1 fruit fly cellular context compared by ENCODE assay signal in genomic region chr3R:21339006-21339420, dm6.
A peak's percentile ranks its signal among the peaks of the same experiment; 100 is the strongest.
TF ChIP-seq lines count a peak whose summit lies in the region.

No protein-coding gene starts in this region.

TF ChIP-seq in whole organism, embryonic, 481 proteins besides CTCF, POLR2A, EP300 and RAD21 (continued from another document and continues in another):
- TF ChIP-seq Bgb (GFP tag; IDR thresholded peaks at IDR 0.05; lab: Robert Waterston, UW; ENCODE audit: partially characterized antibody) (no peak), PHDP (tag; optimal IDR thresholded peaks at IDR 0.05; lab: Kevin White, UChicago) (peak; percentile 68), cwo (GFP tag; optimal IDR thresholded peaks at IDR 0.05; lab: Kevin White, UChicago) (peak; percentile 47), lov (optimal IDR thresholded peaks at IDR 0.05; lab: Kevin White, UChicago) (no peak), lov (GFP tag; IDR thresholded peaks at IDR 0.05; lab: Robert Waterston, UW) (no peak), Abd-B (GFP tag; optimal IDR thresholded peaks at IDR 0.05; lab: Kevin White, UChicago) (peak; percentile 50), wdn (GFP tag; IDR thresholded peaks at IDR 0.05; lab: Robert Waterston, UW) (no peak), CG10147 (GFP tag; optimal IDR thresholded peaks at IDR 0.05; lab: Kevin White, UChicago) (peak; percentile 49), ara (GFP tag; IDR thresholded peaks at IDR 0.05; lab: Robert Waterston, UW) (no peak), HmgD (GFP tag; optimal IDR thresholded peaks at IDR 0.05; lab: Kevin White, UChicago) (no peak), H2.0 (GFP tag; IDR thresholded peaks at IDR 0.05; lab: Robert Waterston, UW) (no peak), E2f1 (GFP tag; IDR thresholded peaks at IDR 0.05; lab: Robert Waterston, UW) (no peak; the same call in 1 of the 2 replicates), CG13123 (GFP tag; optimal IDR thresholded peaks at IDR 0.05; lab: Kevin White, UChicago) (no peak), h (optimal IDR thresholded peaks at IDR 0.05; lab: Kevin White, UChicago) (no peak), CG1233 (GFP tag; optimal IDR thresholded peaks at IDR 0.05; lab: Kevin White, UChicago) (peak; percentile 35), CG10462 (GFP tag; optimal IDR thresholded peaks at IDR 0.05; lab: Kevin White, UChicago) (no peak), Antp (GFP tag; optimal IDR thresholded peaks at IDR 0.05; lab: Kevin White, UChicago) (no peak), CG9727 (GFP tag; optimal IDR thresholded peaks at IDR 0.05; lab: Kevin White, UChicago) (peak; percentile 80), pros (GFP tag; optimal IDR thresholded peaks at IDR 0.05; lab: Kevin White, UChicago) (no peak), pho (GFP tag; optimal IDR thresholded peaks at IDR 0.05; lab: Kevin White, UChicago) (peak; percentile 26), ro (GFP tag; IDR thresholded peaks at IDR 0.05; lab: Robert Waterston, UW) (no peak), Dref (GFP tag; IDR thresholded peaks at IDR 0.05; lab: Robert Waterston, UW) (no peak), nmo (GFP tag; optimal IDR thresholded peaks at IDR 0.05; lab: Kevin White, UChicago) (peak; percentile 76), CG12236 (GFP tag; optimal IDR thresholded peaks at IDR 0.05; lab: Kevin White, UChicago) (no peak), CG3838 (GFP tag; optimal IDR thresholded peaks at IDR 0.05; lab: Kevin White, UChicago) (no peak), CG15514 (GFP tag; optimal IDR thresholded peaks at IDR 0.05; lab: Kevin White, UChicago) (no peak), Hmr (GFP tag; optimal IDR thresholded peaks at IDR 0.05; lab: Kevin White, UChicago) (peak; percentile 68), CG2120 (GFP tag; optimal IDR thresholded peaks at IDR 0.05; lab: Kevin White, UChicago) (peak; percentile 74), CG14014 (GFP tag; IDR thresholded peaks at IDR 0.05; lab: Robert Waterston, UW) (no peak), org-1 (GFP tag; optimal IDR thresholded peaks at IDR 0.05; lab: Kevin White, UChicago) (peak; percentile 53), crc (GFP tag; optimal IDR thresholded peaks at IDR 0.05; lab: Kevin White, UChicago) (no peak), D19B (GFP tag; optimal IDR thresholded peaks at IDR 0.05; lab: Kevin White, UChicago) (no peak), jumu (GFP tag; optimal IDR thresholded peaks at IDR 0.05; lab: Kevin White, UChicago) (no peak), CG7928 (GFP tag; optimal IDR thresholded peaks at IDR 0.05; lab: Kevin White, UChicago) (no peak), CG31388 (GFP tag; optimal IDR thresholded peaks at IDR 0.05; lab: Kevin White, UChicago) (no peak), stc (GFP tag; IDR thresholded peaks at IDR 0.05; lab: Robert Waterston, UW) (0 out of 2 replicates have a peak, but pooled peaks have one; percentile 28), fd102C (GFP tag; optimal IDR thresholded peaks at IDR 0.05; lab: Kevin White, UChicago) (no peak), CkIIα-i1 (GFP tag; IDR thresholded peaks at IDR 0.05; lab: Robert Waterston, UW) (no peak), dpn (GFP tag; optimal IDR thresholded peaks at IDR 0.05; lab: Kevin White, UChicago) (peak in 1 of 2 experiments; percentile 25), CG14860 (GFP tag; IDR thresholded peaks at IDR 0.05; lab: Robert Waterston, UW; ENCODE audit: partially characterized antibody) (no peak), Sox100B (GFP tag; optimal IDR thresholded peaks at IDR 0.05; lab: Kevin White, UChicago) (peak; percentile 77), sr (GFP tag; IDR thresholded peaks at IDR 0.05; lab: Robert Waterston, UW) (no peak), gcm (GFP tag; optimal IDR thresholded peaks at IDR 0.05; lab: Kevin White, UChicago) (peak; percentile 37), fd64A (GFP tag; optimal IDR thresholded peaks at IDR 0.05; lab: Kevin White, UChicago) (no peak), CG2202 (tag; optimal IDR thresholded peaks at IDR 0.05; lab: Kevin White, UChicago) (no peak), CG12659 (GFP tag; optimal IDR thresholded peaks at IDR 0.05; lab: Kevin White, UChicago) (peak; percentile 61), yki (optimal IDR thresholded peaks at IDR 0.05; lab: Kevin White, UChicago) (no peak), unc-4 (GFP tag; IDR thresholded peaks at IDR 0.05; lab: Robert Waterston, UW; ENCODE audit: partially characterized antibody) (no peak), CoRest (tag; optimal IDR thresholded peaks at IDR 0.05; lab: Kevin White, UChicago) (peak; percentile 79), CG10431 (GFP tag; optimal IDR thresholded peaks at IDR 0.05; lab: Kevin White, UChicago) (no peak), repo (GFP tag; optimal IDR thresholded peaks at IDR 0.05; lab: Kevin White, UChicago) (no peak), CG12219 (GFP tag; optimal IDR thresholded peaks at IDR 0.05; lab: Kevin White, UChicago) (no peak), CG12391 (tag; optimal IDR thresholded peaks at IDR 0.05; lab: Kevin White, UChicago) (peak; percentile 74), Rfx (GFP tag; IDR thresholded peaks at IDR 0.05; lab: Robert Waterston, UW) (no peak), Usf (GFP tag; optimal IDR thresholded peaks at IDR 0.05; lab: Kevin White, UChicago) (no peak), tx (GFP tag; optimal IDR thresholded peaks at IDR 0.05; lab: Kevin White, UChicago) (no peak), CG5245 (GFP tag; optimal IDR thresholded peaks at IDR 0.05; lab: Kevin White, UChicago) (no peak), crp (GFP tag; optimal IDR thresholded peaks at IDR 0.05; lab: Kevin White, UChicago) (no peak), GATAe (GFP tag; conservative IDR thresholded peaks at IDR 0.05; lab: Robert Waterston, UW) (no peak), emc (GFP tag; optimal IDR thresholded peaks at IDR 0.05; lab: Kevin White, UChicago) (no peak), CG4404 (GFP tag; IDR thresholded peaks at IDR 0.05; lab: Robert Waterston, UW) (no peak), CG3281 (GFP tag; optimal IDR thresholded peaks at IDR 0.05; lab: Kevin White, UChicago) (peak; percentile 72), NC2α (GFP tag; optimal IDR thresholded peaks at IDR 0.05; lab: Kevin White, UChicago) (no peak), dan (GFP tag; IDR thresholded peaks at IDR 0.05; lab: Robert Waterston, UW) (no peak), Eip74EF (GFP tag; optimal IDR thresholded peaks at IDR 0.05; lab: Kevin White, UChicago) (peak in 1 of 2 experiments; percentile 57), CG2129 (GFP tag; IDR thresholded peaks at IDR 0.05; lab: Robert Waterston, UW; ENCODE audit: partially characterized antibody) (no peak), salm (tag; optimal IDR thresholded peaks at IDR 0.05; lab: Kevin White, UChicago) (no peak), CG3847 (GFP tag; IDR thresholded peaks at IDR 0.05; lab: Robert Waterston, UW) (peak; percentile 18; the same call in 1 of the 2 replicates), Ssrp (tag; optimal IDR thresholded peaks at IDR 0.05; lab: Kevin White, UChicago) (peak; percentile 77), tgo (GFP tag; IDR thresholded peaks at IDR 0.05; lab: Robert Waterston, UW) (peak; percentile 49; the same call in 2 of the 3 replicates), dmrt99B (tag; optimal IDR thresholded peaks at IDR 0.05; lab: Kevin White, UChicago) (peak; percentile 82), Sry-δ (GFP tag; optimal IDR thresholded peaks at IDR 0.05; lab: Kevin White, UChicago) (no peak), Lhr (GFP tag; optimal IDR thresholded peaks at IDR 0.05; lab: Kevin White, UChicago) (peak; percentile 8), CG3995 (GFP tag; optimal IDR thresholded peaks at IDR 0.05; lab: Kevin White, UChicago) (no peak), unpg (GFP tag; optimal IDR thresholded peaks at IDR 0.05; lab: Kevin White, UChicago) (peak; percentile 59), pzg (GFP tag; optimal IDR thresholded peaks at IDR 0.05; lab: Kevin White, UChicago) (no peak), CG11093 (GFP tag; IDR thresholded peaks at IDR 0.05; lab: Robert Waterston, UW) (no peak), CG18011 (GFP tag; optimal IDR thresholded peaks at IDR 0.05; lab: Kevin White, UChicago) (peak; percentile 26), C15 (GFP tag; IDR thresholded peaks at IDR 0.05; lab: Robert Waterston, UW) (no peak), pan (optimal IDR thresholded peaks at IDR 0.05; lab: Kevin White, UChicago) (no peak), pan (GFP tag; optimal IDR thresholded peaks at IDR 0.05 in 1 of 2, IDR thresholded peaks at IDR 0.05 in 1 of 2) (peak in 1 of 2 experiments; percentile 61), sim (GFP tag; IDR thresholded peaks at IDR 0.05; lab: Robert Waterston, UW) (0 out of 2 replicates have a peak, but pooled peaks have one; percentile 9), gsb (GFP tag; IDR thresholded peaks at IDR 0.05; lab: Robert Waterston, UW) (no peak), cas (GFP tag; IDR thresholded peaks at IDR 0.05; lab: Robert Waterston, UW) (no peak), Oaz (GFP tag; IDR thresholded peaks at IDR 0.05; lab: Robert Waterston, UW) (no peak), CG10654 (GFP tag; optimal IDR thresholded peaks at IDR 0.05; lab: Kevin White, UChicago) (peak; percentile 27), Side (GFP tag; optimal IDR thresholded peaks at IDR 0.05; lab: Kevin White, UChicago) (no peak), CG11696 (GFP tag; IDR thresholded peaks at IDR 0.05; lab: Robert Waterston, UW) (no peak), Hr51 (GFP tag; optimal IDR thresholded peaks at IDR 0.05; lab: Kevin White, UChicago) (peak in 1 of 2 experiments; percentile 78), Atf6 (GFP tag; IDR thresholded peaks at IDR 0.05; lab: Robert Waterston, UW) (peak; percentile 41; the same call in 1 of the 2 replicates), gro (GFP tag; optimal IDR thresholded peaks at IDR 0.05; lab: Kevin White, UChicago) (no peak), sc (optimal IDR thresholded peaks at IDR 0.05; lab: Kevin White, UChicago) (no peak), sc (GFP tag; optimal IDR thresholded peaks at IDR 0.05; lab: Kevin White, UChicago) (peak; percentile 43), dysf (GFP tag; IDR thresholded peaks at IDR 0.05; lab: Robert Waterston, UW) (peak; percentile 67; the same call in 2 of the 3 replicates), HLH54F (GFP tag; optimal IDR thresholded peaks at IDR 0.05; lab: Kevin White, UChicago) (no peak), insv (GFP tag; optimal IDR thresholded peaks at IDR 0.05; lab: Kevin White, UChicago) (no peak), bcd (GFP tag; optimal IDR thresholded peaks at IDR 0.05; lab: Kevin White, UChicago) (peak; percentile 45), H15 (GFP tag; IDR thresholded peaks at IDR 0.05; lab: Robert Waterston, UW) (no peak), Rx (GFP tag; IDR thresholded peaks at IDR 0.05; lab: Robert Waterston, UW) (peak; percentile 11; the same call in 1 of the 2 replicates), Meics (GFP tag; optimal IDR thresholded peaks at IDR 0.05; lab: Kevin White, UChicago) (peak; percentile 79), ind (GFP tag; optimal IDR thresholded peaks at IDR 0.05; lab: Kevin White, UChicago) (peak; percentile 51), Atf-2 (GFP tag; optimal IDR thresholded peaks at IDR 0.05; lab: Kevin White, UChicago) (peak; percentile 20), odd (GFP tag; optimal IDR thresholded peaks at IDR 0.05; lab: Kevin White, UChicago) (peak; percentile 0), Hsf (GFP tag; optimal IDR thresholded peaks at IDR 0.05; lab: Kevin White, UChicago) (peak; percentile 51), ap (GFP tag; IDR thresholded peaks at IDR 0.05; lab: Robert Waterston, UW) (peak; percentile 14; the same call in 1 of the 2 replicates), usp (GFP tag; optimal IDR thresholded peaks at IDR 0.05; lab: Kevin White, UChicago) (no peak), Dek (tag; optimal IDR thresholded peaks at IDR 0.05; lab: Kevin White, UChicago) (peak; percentile 20), nau (GFP tag; optimal IDR thresholded peaks at IDR 0.05; lab: Kevin White, UChicago) (peak; percentile 53), CG33213 (GFP tag; optimal IDR thresholded peaks at IDR 0.05; lab: Kevin White, UChicago) (no peak), mirr (GFP tag; optimal IDR thresholded peaks at IDR 0.05; lab: Kevin White, UChicago) (no peak), dm (GFP tag; optimal IDR thresholded peaks at IDR 0.05; lab: Kevin White, UChicago) (no peak), stwl (tag; optimal IDR thresholded peaks at IDR 0.05; lab: Kevin White, UChicago) (no peak), CG14667 (GFP tag; IDR thresholded peaks at IDR 0.05; lab: Robert Waterston, UW) (peak; percentile 44; the same call in 1 of the 2 replicates), Dfd (GFP tag; optimal IDR thresholded peaks at IDR 0.05; lab: Kevin White, UChicago) (no peak), trh (GFP tag; optimal IDR thresholded peaks at IDR 0.05; lab: Kevin White, UChicago) (no peak), CG17385 (GFP tag; optimal IDR thresholded peaks at IDR 0.05; lab: Kevin White, UChicago) (peak; percentile 63), Drgx (GFP tag; IDR thresholded peaks at IDR 0.05; lab: Robert Waterston, UW) (no peak), twi (tag; optimal IDR thresholded peaks at IDR 0.05; lab: Kevin White, UChicago) (no peak), CG2199 (GFP tag; IDR thresholded peaks at IDR 0.05; lab: Robert Waterston, UW) (no peak), CG31441 (GFP tag; IDR thresholded peaks at IDR 0.05; lab: Robert Waterston, UW) (peak; percentile 76), ci (GFP tag; IDR thresholded peaks at IDR 0.05; lab: Robert Waterston, UW) (no peak), Atf3 (GFP tag; optimal IDR thresholded peaks at IDR 0.05; lab: Kevin White, UChicago) (no peak), CG31365 (tag; optimal IDR thresholded peaks at IDR 0.05; lab: Kevin White, UChicago) (no peak), ATbp (GFP tag; optimal IDR thresholded peaks at IDR 0.05; lab: Kevin White, UChicago) (peak; percentile 37), CG1024 (GFP tag; IDR thresholded peaks at IDR 0.05; lab: Robert Waterston, UW) (no peak), Six4 (GFP tag; optimal IDR thresholded peaks at IDR 0.05; lab: Kevin White, UChicago) (peak; percentile 5), Neu2 (GFP tag; optimal IDR thresholded peaks at IDR 0.05; lab: Kevin White, UChicago; ENCODE audit: borderline replicate concordance) (no peak), HmgZ (tag; optimal IDR thresholded peaks at IDR 0.05; lab: Kevin White, UChicago) (no peak), scrt (GFP tag; optimal IDR thresholded peaks at IDR 0.05; lab: Kevin White, UChicago) (no peak), Deaf1 (tag; optimal IDR thresholded peaks at IDR 0.05; lab: Kevin White, UChicago) (no peak), phol (tag; optimal IDR thresholded peaks at IDR 0.05; lab: Kevin White, UChicago) (peak; percentile 68), CG31224 (GFP tag; IDR thresholded peaks at IDR 0.05; lab: Robert Waterston, UW) (no peak), kni (GFP tag; optimal IDR thresholded peaks at IDR 0.05; lab: Kevin White, UChicago) (no peak), CG17568 (GFP tag; optimal IDR thresholded peaks at IDR 0.05; lab: Kevin White, UChicago) (peak; percentile 39), Asciz (GFP tag; optimal IDR thresholded peaks at IDR 0.05; lab: Kevin White, UChicago) (peak; percentile 58), CG8089 (GFP tag; optimal IDR thresholded peaks at IDR 0.05; lab: Kevin White, UChicago) (no peak)
